In the genomic region with DNA sequence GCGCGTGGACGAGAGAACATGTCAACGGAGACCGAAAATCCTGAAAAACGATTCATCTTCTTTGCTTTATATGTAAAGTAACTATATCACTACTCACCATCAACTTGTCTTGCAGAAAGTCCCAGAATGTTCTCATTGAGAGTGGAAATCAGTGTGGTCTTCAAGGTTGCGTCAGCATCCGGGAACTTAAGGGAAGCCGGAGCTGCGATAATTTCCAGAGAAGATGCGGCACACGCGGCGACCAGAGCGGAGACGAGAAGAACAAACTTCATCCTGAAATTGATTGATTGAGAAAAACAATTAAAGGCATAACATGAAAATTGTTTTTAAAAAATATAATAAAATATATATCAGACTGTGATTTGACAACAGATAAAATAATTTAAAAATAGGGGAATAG, we compare ENCODE assay signal across 2 worm cellular contexts.
TF ChIP-seq lines count a peak whose summit lies in the region.

A gene (minus strand): TSS at position 273 of the 400 bp plus-strand sequence.

TF ChIP-seq in whole organism, L4 larva, 104 proteins besides CTCF, POLR2A, EP300 and RAD21 (continued from another document):
- TF ChIP-seq T20F7.1 (GFP tag; optimal IDR thresholded peaks at IDR 0.05; lab: Kevin White, UChicago): no peak
- no peak for TF ChIP-seq arid-1 (GFP tag; conservative IDR thresholded peaks at IDR 0.05; lab: Robert Waterston, UW)
- TF ChIP-seq dmd-8 (GFP tag; IDR thresholded peaks at IDR 0.05; lab: Robert Waterston, UW): no peak
- no peak for TF ChIP-seq mxl-3 (GFP tag; optimal IDR thresholded peaks at IDR 0.05; lab: Kevin White, UChicago)
- 0 out of 2 replicates have a peak, but pooled peaks have one; percentile 34 for TF ChIP-seq snpc-1.2 (GFP tag; IDR thresholded peaks at IDR 0.05; lab: Robert Waterston, UW)
- TF ChIP-seq unc-62 (GFP tag; optimal IDR thresholded peaks at IDR 0.05 in 1 of 2; lab: Kevin White, UChicago): no peak
- TF ChIP-seq unc-62 (tag; optimal IDR thresholded peaks at IDR 0.05; lab: Kevin White, UChicago): no peak
- no peak for TF ChIP-seq jun-1 (tag; optimal IDR thresholded peaks at IDR 0.05; lab: Kevin White, UChicago)
- TF ChIP-seq ZK337.2 (GFP tag; IDR thresholded peaks at IDR 0.05; lab: Robert Waterston, UW): no peak
- TF ChIP-seq nhr-25 (tag; optimal IDR thresholded peaks at IDR 0.05; lab: Kevin White, UChicago; ENCODE audit: borderline replicate concordance, insufficient read depth): no peak
- no peak for TF ChIP-seq aly-2 (tag; optimal IDR thresholded peaks at IDR 0.05; lab: Kevin White, UChicago)
- no peak for TF ChIP-seq zag-1 (tag; optimal IDR thresholded peaks at IDR 0.05; lab: Kevin White, UChicago)
- peak; percentile 26 for TF ChIP-seq ama-1 (optimal IDR thresholded peaks at IDR 0.05; lab: Kevin White, UChicago)
- TF ChIP-seq lim-7 (GFP tag; IDR thresholded peaks at IDR 0.05; lab: Robert Waterston, UW): no peak
- TF ChIP-seq attf-4 (tag; optimal IDR thresholded peaks at IDR 0.05; lab: Kevin White, UChicago): no peak
- no peak for TF ChIP-seq daf-16 (GFP tag; optimal IDR thresholded peaks at IDR 0.05; lab: Kevin White, UChicago)
- no peak for TF ChIP-seq daf-16 (tag; optimal IDR thresholded peaks at IDR 0.05; lab: Kevin White, UChicago)
- TF ChIP-seq mes-2 (tag; optimal IDR thresholded peaks at IDR 0.05; lab: Kevin White, UChicago; ENCODE audit: poor library complexity, severe bottlenecking): peak; percentile 5
- TF ChIP-seq F37D6.2 (tag; optimal IDR thresholded peaks at IDR 0.05; lab: Kevin White, UChicago): no peak
- TF ChIP-seq lin-38 (GFP tag; IDR thresholded peaks at IDR 0.05; lab: Robert Waterston, UW): peak; percentile 50; the same call in 1 of the 2 replicates
- TF ChIP-seq nhr-10 (tag; optimal IDR thresholded peaks at IDR 0.05; lab: Kevin White, UChicago): no peak
- TF ChIP-seq unc-130 (GFP tag; optimal IDR thresholded peaks at IDR 0.05; lab: Kevin White, UChicago): no peak
- no peak for TF ChIP-seq rbr-2 (tag; optimal IDR thresholded peaks at IDR 0.05; lab: Kevin White, UChicago)
- no peak for TF ChIP-seq lin-15B (tag; optimal IDR thresholded peaks at IDR 0.05; lab: Kevin White, UChicago)
- TF ChIP-seq nhr-102 (tag; optimal IDR thresholded peaks at IDR 0.05; lab: Kevin White, UChicago): peak; percentile 17
- no peak for TF ChIP-seq duxl-1 (tag; optimal IDR thresholded peaks at IDR 0.05; lab: Kevin White, UChicago; ENCODE audit: poor library complexity)
- no peak for TF ChIP-seq php-3 (GFP tag; IDR thresholded peaks at IDR 0.05; lab: Robert Waterston, UW)
- peak; percentile 63; the same call in 1 of the 2 replicates for TF ChIP-seq Y105C5A.15 (GFP tag; IDR thresholded peaks at IDR 0.05; lab: Robert Waterston, UW)
- TF ChIP-seq spr-3 (GFP tag; optimal IDR thresholded peaks at IDR 0.05; lab: Kevin White, UChicago): peak; percentile 9
- TF ChIP-seq F49E8.2 (tag; optimal IDR thresholded peaks at IDR 0.05; lab: Kevin White, UChicago; ENCODE audit: borderline replicate concordance): no peak
- no peak for TF ChIP-seq gei-8 (GFP tag; optimal IDR thresholded peaks at IDR 0.05; lab: Kevin White, UChicago)
- TF ChIP-seq skn-1 (tag; optimal IDR thresholded peaks at IDR 0.05; lab: Kevin White, UChicago): no peak
- 0 out of 2 replicates have a peak, but pooled peaks have one; percentile 11 for TF ChIP-seq dmd-6 (GFP tag; IDR thresholded peaks at IDR 0.05; lab: Robert Waterston, UW)
- TF ChIP-seq nhr-11 (tag; optimal IDR thresholded peaks at IDR 0.05; lab: Kevin White, UChicago): no peak
- no peak for TF ChIP-seq F44E2.7 (GFP tag; IDR thresholded peaks at IDR 0.05; lab: Robert Waterston, UW)
- no peak for TF ChIP-seq daf-19 (GFP tag; conservative IDR thresholded peaks at IDR 0.05; lab: Robert Waterston, UW)
- no peak for TF ChIP-seq tag-97 (GFP tag; IDR thresholded peaks at IDR 0.05; lab: Robert Waterston, UW)
- no peak for TF ChIP-seq daf-8 (GFP tag; IDR thresholded peaks at IDR 0.05; lab: Robert Waterston, UW)
- no peak for TF ChIP-seq snpc-4 (tag; optimal IDR thresholded peaks at IDR 0.05; lab: Kevin White, UChicago)
- TF ChIP-seq mdt-29 (GFP tag; IDR thresholded peaks at IDR 0.05; lab: Robert Waterston, UW): no peak
- TF ChIP-seq vab-7 (GFP tag; IDR thresholded peaks at IDR 0.05; lab: Robert Waterston, UW): no peak
- TF ChIP-seq ZK546.5 (tag; optimal IDR thresholded peaks at IDR 0.05; lab: Kevin White, UChicago): no peak
- no peak for TF ChIP-seq F26F4.8 (GFP tag; conservative IDR thresholded peaks at IDR 0.05; lab: Robert Waterston, UW)
- no peak for TF ChIP-seq pqm-1 (tag; optimal IDR thresholded peaks at IDR 0.05; lab: Kevin White, UChicago)
- TF ChIP-seq hlh-11 (tag; optimal IDR thresholded peaks at IDR 0.05; lab: Kevin White, UChicago): peak; percentile 23
- 0 out of 2 replicates have a peak, but pooled peaks have one; percentile 42 for TF ChIP-seq egl-43 (GFP tag; IDR thresholded peaks at IDR 0.05; lab: Robert Waterston, UW)
- no peak for TF ChIP-seq spr-1 (tag; optimal IDR thresholded peaks at IDR 0.05; lab: Kevin White, UChicago)

TF ChIP-seq in whole organism, young adult, 124 proteins besides CTCF, POLR2A, EP300 and RAD21 (continued from another document):
- TF ChIP-seq unc-130 (GFP tag; optimal IDR thresholded peaks at IDR 0.05; lab: Kevin White, UChicago) (no peak), lag-1 (GFP tag; IDR thresholded peaks at IDR 0.05; lab: Robert Waterston, UW) (no peak), rcor-1 (GFP tag; IDR thresholded peaks at IDR 0.05; lab: Robert Waterston, UW) (no peak), ztf-3 (GFP tag; optimal IDR thresholded peaks at IDR 0.05; lab: Kevin White, UChicago) (no peak), F52B5.7 (tag; optimal IDR thresholded peaks at IDR 0.05; lab: Kevin White, UChicago) (peak; percentile 13), lsy-27 (tag; optimal IDR thresholded peaks at IDR 0.05; lab: Kevin White, UChicago; ENCODE audit: borderline replicate concordance, insufficient read depth) (no peak), madf-8 (GFP tag; conservative IDR thresholded peaks at IDR 0.05; lab: Robert Waterston, UW) (no peak), lsl-1 (GFP tag; optimal IDR thresholded peaks at IDR 0.05; lab: Kevin White, UChicago) (no peak), ama-1 (optimal IDR thresholded peaks at IDR 0.05; lab: Kevin White, UChicago) (no peak), ama-1 (GFP tag; optimal IDR thresholded peaks at IDR 0.05; lab: Kevin White, UChicago) (no peak), zfh-2 (GFP tag; conservative IDR thresholded peaks at IDR 0.05; lab: Robert Waterston, UW) (0 out of 2 replicates have a peak, but pooled peaks have one; percentile 8)
